Fruit fly (Drosophila melanogaster): Measurements from ENCODE around the gene Hyls1.

Hyls1 gene

DNA sequence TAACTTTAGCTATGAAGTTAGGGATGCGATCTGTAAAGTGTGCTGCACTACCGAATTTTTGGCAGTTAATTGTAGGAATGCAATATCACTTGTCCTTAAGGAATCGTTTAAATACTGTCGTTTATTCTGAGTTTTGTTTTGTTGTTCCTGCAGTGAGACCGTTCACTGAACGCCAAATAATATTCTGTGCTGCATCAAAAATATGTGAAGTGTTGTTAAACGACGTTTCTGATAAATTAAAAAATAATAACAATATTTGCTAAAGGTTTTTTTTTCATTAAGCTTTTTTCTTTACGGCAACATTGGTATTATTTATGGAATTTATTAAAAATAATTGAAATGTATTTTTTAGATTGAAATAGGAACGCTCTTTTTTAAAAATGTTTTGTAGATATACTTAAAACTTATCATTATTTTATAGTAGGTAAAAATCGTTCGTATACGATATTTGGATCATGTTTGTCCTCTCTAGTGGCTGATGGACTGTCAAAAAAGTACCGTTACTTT, 49.6 kb downstream of the Hyls1 start, which contains the start of gene GMF (continued):
- TF ChIP-seq Ptx1 (GFP tag; IDR thresholded peaks at IDR 0.05), result 0 out of 2 replicates have a peak, but pooled peaks have one; percentile 25
- no peak for TF ChIP-seq CG14014 (GFP tag; IDR thresholded peaks at IDR 0.05)
- no peak for TF ChIP-seq CG2889 (GFP tag; IDR thresholded peaks at IDR 0.05)
- peak; percentile 67; the same call in 1 of the 3 replicates for TF ChIP-seq jigr1 (GFP tag; IDR thresholded peaks at IDR 0.05)
- TF ChIP-seq fd102C (GFP tag; optimal IDR thresholded peaks at IDR 0.05), result no peak
- peak; percentile 65 for TF ChIP-seq MBD-R2 (GFP tag; IDR thresholded peaks at IDR 0.05)
- no peak for TF ChIP-seq Bdp1 (GFP tag; optimal IDR thresholded peaks at IDR 0.05)
- TF ChIP-seq HmgZ (tag; optimal IDR thresholded peaks at IDR 0.05), result no peak
- TF ChIP-seq fru (optimal IDR thresholded peaks at IDR 0.05), result no peak
- TF ChIP-seq shn (GFP tag; optimal IDR thresholded peaks at IDR 0.05), result no peak
- no peak for TF ChIP-seq CG1529 (GFP tag; optimal IDR thresholded peaks at IDR 0.05)
- no peak for TF ChIP-seq CG6654 (GFP tag; optimal IDR thresholded peaks at IDR 0.05)
- TF ChIP-seq sim (GFP tag; IDR thresholded peaks at IDR 0.05), result no peak
- TF ChIP-seq z (GFP tag; IDR thresholded peaks at IDR 0.05), result no peak
- peak; percentile 46 for TF ChIP-seq Max (GFP tag; optimal IDR thresholded peaks at IDR 0.05)
- TF ChIP-seq nmo (GFP tag; optimal IDR thresholded peaks at IDR 0.05), result peak; percentile 75
- TF ChIP-seq phol (tag; optimal IDR thresholded peaks at IDR 0.05), result peak; percentile 70
- peak; percentile 73 for TF ChIP-seq D19B (GFP tag; optimal IDR thresholded peaks at IDR 0.05)
- TF ChIP-seq vfl (GFP tag; optimal IDR thresholded peaks at IDR 0.05), result no peak
- peak; percentile 38 for TF ChIP-seq CG17829 (tag; optimal IDR thresholded peaks at IDR 0.05)
- TF ChIP-seq unc-4 (GFP tag; IDR thresholded peaks at IDR 0.05; ENCODE audit: partially characterized antibody), result peak; percentile 21; the same call in 1 of the 2 replicates
- no peak for TF ChIP-seq Hr39 (optimal IDR thresholded peaks at IDR 0.05)
- TF ChIP-seq jumu (GFP tag; optimal IDR thresholded peaks at IDR 0.05), result no peak
- no peak for TF ChIP-seq CG1233 (GFP tag; optimal IDR thresholded peaks at IDR 0.05)
- TF ChIP-seq ac (GFP tag; optimal IDR thresholded peaks at IDR 0.05), result no peak
- TF ChIP-seq CG32767 (GFP tag; IDR thresholded peaks at IDR 0.05), result no peak
- no peak for TF ChIP-seq HHEX (GFP tag; optimal IDR thresholded peaks at IDR 0.05)
- no peak for TF ChIP-seq CG15479 (GFP tag; optimal IDR thresholded peaks at IDR 0.05)
- TF ChIP-seq CG6272 (GFP tag; IDR thresholded peaks at IDR 0.05), result no peak
- no peak for TF ChIP-seq ap (GFP tag; IDR thresholded peaks at IDR 0.05)
- TF ChIP-seq Scr (GFP tag; IDR thresholded peaks at IDR 0.05; ENCODE audit: partially characterized antibody), result peak; percentile 44; the same call in 1 of the 2 replicates
- TF ChIP-seq sna (GFP tag; IDR thresholded peaks at IDR 0.05; ENCODE audit: partially characterized antibody), result no peak
- TF ChIP-seq CG17912 (GFP tag; optimal IDR thresholded peaks at IDR 0.05), result no peak
- no peak for TF ChIP-seq bcd (GFP tag; optimal IDR thresholded peaks at IDR 0.05)
- TF ChIP-seq CG12769 (tag; optimal IDR thresholded peaks at IDR 0.05), result no peak
- TF ChIP-seq CHES-1-like (GFP tag; optimal IDR thresholded peaks at IDR 0.05), result peak; percentile 35
- TF ChIP-seq CG13287 (GFP tag; IDR thresholded peaks at IDR 0.05; ENCODE audit: partially characterized antibody), result 0 out of 2 replicates have a peak, but pooled peaks have one; percentile 25
- TF ChIP-seq vnd (GFP tag; IDR thresholded peaks at IDR 0.05; ENCODE audit: partially characterized antibody), result no peak
- no peak for TF ChIP-seq Taf1 (GFP tag; IDR thresholded peaks at IDR 0.05)
- TF ChIP-seq MTF-1 (GFP tag; optimal IDR thresholded peaks at IDR 0.05; ENCODE audit: borderline replicate concordance), result no peak
- no peak for TF ChIP-seq CG33213 (GFP tag; optimal IDR thresholded peaks at IDR 0.05)
- no peak for TF ChIP-seq Gsc (GFP tag; IDR thresholded peaks at IDR 0.05)
- no peak for TF ChIP-seq CG8089 (GFP tag; optimal IDR thresholded peaks at IDR 0.05)
- TF ChIP-seq CG17328 (GFP tag; IDR thresholded peaks at IDR 0.05), result peak; percentile 52; the same call in 1 of the 2 replicates
- TF ChIP-seq CG14441 (GFP tag; IDR thresholded peaks at IDR 0.05), result no peak
- no peak for TF ChIP-seq Nf-YB (GFP tag; optimal IDR thresholded peaks at IDR 0.05)
- peak; percentile 41 for TF ChIP-seq CG2120 (GFP tag; optimal IDR thresholded peaks at IDR 0.05)
- TF ChIP-seq CG14667 (GFP tag; IDR thresholded peaks at IDR 0.05), result no peak
- no peak for TF ChIP-seq Dek (tag; optimal IDR thresholded peaks at IDR 0.05)
- TF ChIP-seq kni (GFP tag; optimal IDR thresholded peaks at IDR 0.05), result no peak
- peak; percentile 76 for TF ChIP-seq stwl (tag; optimal IDR thresholded peaks at IDR 0.05)
